Worm (Caenorhabditis elegans) whole organism, late embryonic: ENCODE measurements around the gene ZK616.5.

Source experiments
- C08G9.2 ChIP-seq: sonication (generic microtip); optimal IDR thresholded peaks from 2 replicates; lab custom pipeline; 2016; ENCODE audit warnings: mild to moderate bottlenecking, missing genetic modification characterization, moderate library complexity, missing compliant biosample characterization
- K02D7.2 ChIP-seq: sonication (generic microtip); optimal IDR thresholded peaks from 2 replicates; lab custom pipeline; 2017; ENCODE audit warnings: mild to moderate bottlenecking, missing genetic modification characterization, missing compliant biosample characterization
- K09A11.1 ChIP-seq: sonication (generic microtip); optimal IDR thresholded peaks from 2 replicates; lab custom pipeline; 2017; ENCODE audit warnings: antibody characterized with exemption, mild to moderate bottlenecking, missing genetic modification characterization, missing compliant biosample characterization; ENCODE audit not compliant: insufficient read depth
- Y22D7AL.16 ChIP-seq: sonication (generic microtip); optimal IDR thresholded peaks from 2 replicates; lab custom pipeline; 2016; ENCODE audit warnings: missing genetic modification characterization, missing compliant biosample characterization
- ama-1 ChIP-seq: fragments of 150-350 bp; optimal IDR thresholded peaks from 2 replicates; lab custom pipeline; 2014
- ceh-14 ChIP-seq: sonication (generic microtip); optimal IDR thresholded peaks from 2 replicates; lab custom pipeline; 2016; ENCODE audit warnings: missing genotype, missing genetic modification characterization, missing compliant biosample characterization
- ceh-18 ChIP-seq: sonication (generic microtip); optimal IDR thresholded peaks from 2 replicates; lab custom pipeline; 2016; ENCODE audit warnings: missing genetic modification characterization, missing compliant biosample characterization
- ceh-19 ChIP-seq: fragments of 200-800 bp; sonication (Bioruptor generic); optimal IDR thresholded peaks from 2 replicates; lab custom pipeline; 2018; ENCODE audit warnings: mild to moderate bottlenecking, missing genetic modification characterization, missing compliant biosample characterization
- ceh-2 ChIP-seq: sonication (generic microtip); optimal IDR thresholded peaks from 2 replicates; lab custom pipeline; 2016; ENCODE audit warnings: missing genotype, missing genetic modification characterization, missing compliant biosample characterization
- ceh-22 ChIP-seq: sonication (generic microtip); optimal IDR thresholded peaks from 2 replicates; lab custom pipeline; 2017; ENCODE audit warnings: missing biosample characterization, missing genetic modification characterization
- ceh-24 ChIP-seq: sonication (generic microtip); optimal IDR thresholded peaks from 2 replicates; lab custom pipeline; 2016; ENCODE audit warnings: mild to moderate bottlenecking, missing genetic modification characterization, missing compliant biosample characterization
- ceh-30 ChIP-seq: fragments of 150-350 bp; optimal IDR thresholded peaks from 2 replicates; lab custom pipeline; 2014; ENCODE audit warnings: missing biosample characterization, missing genetic modification characterization
- ceh-31 ChIP-seq: sonication (generic microtip); optimal IDR thresholded peaks from 2 replicates; lab custom pipeline; 2016; ENCODE audit warnings: missing genetic modification characterization, missing compliant biosample characterization
- ceh-34 ChIP-seq: sonication (generic microtip); optimal IDR thresholded peaks from 2 replicates; lab custom pipeline; 2016; ENCODE audit warnings: mild to moderate bottlenecking, missing genetic modification characterization, missing compliant biosample characterization
- ceh-45 ChIP-seq: fragments of 200-800 bp; sonication (Bioruptor generic); IDR thresholded peaks from 2 replicates; pipeline ENCODE4 v1.3.6; 2022; ENCODE audit warnings: missing genetic modification reagents, missing genetic modification characterization, missing compliant biosample characterization
- ceh-48 ChIP-seq: sonication (generic microtip); optimal IDR thresholded peaks from 2 replicates; lab custom pipeline; 2016; ENCODE audit warnings: missing genetic modification characterization, inconsistent platforms, missing compliant biosample characterization
- dve-1 ChIP-seq: sonication (generic microtip); optimal IDR thresholded peaks from 2 replicates; lab custom pipeline; 2017; ENCODE audit warnings: antibody characterized with exemption, mild to moderate bottlenecking, missing genetic modification characterization, missing compliant biosample characterization
- elt-2 ChIP-seq: sonication (generic microtip); optimal IDR thresholded peaks from 2 replicates; lab custom pipeline; 2016; ENCODE audit warnings: missing genetic modification reagents, missing genetic modification characterization, missing compliant biosample characterization
- fkh-6 ChIP-seq: sonication (generic microtip); optimal IDR thresholded peaks from 2 replicates; lab custom pipeline; 2016; ENCODE audit warnings: missing genetic modification characterization, missing compliant biosample characterization
- gmeb-2 ChIP-seq: sonication (generic microtip); optimal IDR thresholded peaks from 2 replicates; lab custom pipeline; 2016; ENCODE audit warnings: missing genetic modification characterization, inconsistent platforms, missing compliant biosample characterization
- hlh-13 ChIP-seq: fragments of 200-800 bp; sonication (Bioruptor generic); optimal IDR thresholded peaks from 2 replicates; lab custom pipeline; 2018; ENCODE audit warnings: mild to moderate bottlenecking, missing genetic modification characterization, missing compliant biosample characterization
- lim-6 ChIP-seq: sonication (generic microtip); optimal IDR thresholded peaks from 2 replicates; lab custom pipeline; 2016; ENCODE audit warnings: missing genetic modification characterization, missing compliant biosample characterization
- madf-2 ChIP-seq: sonication (generic microtip); optimal IDR thresholded peaks from 2 replicates; lab custom pipeline; 2017; ENCODE audit warnings: missing genetic modification characterization, missing compliant biosample characterization
- mec-3 ChIP-seq: sonication (generic microtip); optimal IDR thresholded peaks from 2 replicates; lab custom pipeline; 2016; ENCODE audit warnings: borderline replicate concordance, missing genetic modification characterization, missing compliant biosample characterization
- nfya-1 ChIP-seq: sonication (generic microtip); optimal IDR thresholded peaks from 2 replicates; lab custom pipeline; 2017; ENCODE audit warnings: missing genetic modification characterization, mild to moderate bottlenecking, missing compliant biosample characterization, antibody characterized with exemption, moderate library complexity
- nhr-232 ChIP-seq: sonication (generic microtip); optimal IDR thresholded peaks from 2 replicates; lab custom pipeline; 2016; ENCODE audit warnings: missing genetic modification characterization, missing compliant biosample characterization
- pag-3 ChIP-seq: sonication (generic microtip); optimal IDR thresholded peaks from 2 replicates; lab custom pipeline; 2016; ENCODE audit warnings: missing compliant biosample characterization, missing genetic modification characterization, borderline replicate concordance
- pax-1 ChIP-seq: fragments of 150-350 bp; optimal IDR thresholded peaks from 2 replicates; lab custom pipeline; 2014; ENCODE audit warnings: missing biosample characterization, missing genetic modification characterization
- pha-4 ChIP-seq: fragments of 150-350 bp; optimal IDR thresholded peaks from 2 replicates; lab custom pipeline; 2018; ENCODE audit warnings: missing biosample characterization, missing genetic modification reagents, missing genetic modification characterization
- pqm-1 ChIP-seq: sonication (generic microtip); optimal IDR thresholded peaks from 2 replicates; lab custom pipeline; 2016; ENCODE audit warnings: missing genetic modification characterization, missing compliant biosample characterization
- pros-1 ChIP-seq: fragments of 150-350 bp; optimal IDR thresholded peaks from 2 replicates; lab custom pipeline; 2014; ENCODE audit warnings: missing biosample characterization, missing genetic modification reagents, missing genetic modification characterization
- ref-2 ChIP-seq: sonication (generic microtip); optimal IDR thresholded peaks from 2 replicates; lab custom pipeline; 2016; ENCODE audit warnings: missing genetic modification characterization, missing compliant biosample characterization
- sdc-2 ChIP-seq: sonication (generic microtip); optimal IDR thresholded peaks from 2 replicates; lab custom pipeline; 2016; ENCODE audit warnings: missing genotype, missing genetic modification characterization, missing compliant biosample characterization
- syd-9 ChIP-seq: sonication (generic microtip); optimal IDR thresholded peaks from 2 replicates; lab custom pipeline; 2016; ENCODE audit warnings: mild to moderate bottlenecking, missing genetic modification characterization, moderate library complexity, missing compliant biosample characterization
- tbx-2 ChIP-seq: sonication (generic microtip); optimal IDR thresholded peaks from 2 replicates; lab custom pipeline; 2016; ENCODE audit warnings: missing genetic modification characterization, missing compliant biosample characterization
- tbx-7 ChIP-seq: sonication (generic microtip); optimal IDR thresholded peaks from 2 replicates; lab custom pipeline; 2016; ENCODE audit warnings: missing genotype, missing genetic modification characterization, missing compliant biosample characterization
- unc-3 ChIP-seq, 2 experiments: fragments of 200-800 bp in 1 of 2; sonication (Bioruptor generic) in 1 of 2; sonication (generic microtip) in 1 of 2; conservative IDR thresholded peaks in 1 of 2; optimal IDR thresholded peaks in 1 of 2; 2 replicates each; pipeline versions ENCODE4 v1.3.6 to Lab custom; 2016 to 2022; ENCODE audit warnings: missing compliant biosample characterization in 2 of 2, missing genetic modification characterization in 2 of 2, missing genetic modification reagents in 1 of 2
- unc-42 ChIP-seq: sonication (generic microtip); optimal IDR thresholded peaks from 2 replicates; lab custom pipeline; 2016; ENCODE audit warnings: missing genotype, missing genetic modification characterization, missing compliant biosample characterization
- unc-55 ChIP-seq: sonication (generic microtip); optimal IDR thresholded peaks from 2 replicates; lab custom pipeline; 2017; ENCODE audit warnings: missing biosample characterization, missing genetic modification reagents, missing genetic modification characterization
- unc-86 ChIP-seq: sonication (generic microtip); optimal IDR thresholded peaks from 2 replicates; lab custom pipeline; 2016; ENCODE audit warnings: missing genetic modification characterization, missing compliant biosample characterization

The ZK616.5 gene

DNA sequence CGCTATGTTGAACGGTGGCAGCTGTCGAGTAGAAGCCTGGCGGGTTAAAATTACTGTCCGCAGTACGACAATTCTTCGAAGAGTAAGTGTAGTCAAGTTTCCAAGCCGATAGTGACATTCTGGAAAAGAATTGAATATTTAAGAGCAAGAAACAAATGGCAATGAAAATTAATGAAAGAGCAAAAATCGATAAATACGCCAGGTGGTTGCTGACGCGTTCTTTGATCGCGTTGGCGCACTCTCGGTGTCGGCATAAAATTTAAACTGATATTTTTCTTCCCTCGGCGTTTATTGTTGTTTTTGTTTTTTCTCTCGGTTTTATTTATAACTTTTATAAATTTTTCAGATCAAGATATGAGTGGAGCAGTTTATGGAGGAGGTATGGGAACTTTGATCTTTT lies 3.0 kb downstream of the ZK616.5 start, which contains the start of the genes perm-3 and swsn-6:
Gene perm-3, minus strand, starts transcription at position 118 of the 400 bp plus-strand sequence.
Gene swsn-6, plus strand, starts transcription at position 347 of the 400 bp plus-strand sequence.
- TF ChIP-seq unc-42 (tag; lab: Kevin White, UChicago) (peak; percentile 46), elt-2 (peak; percentile 41), syd-9 (no peak), ref-2 (tag; lab: Kevin White, UChicago) (no peak), unc-3 (GFP tag; conservative IDR thresholded peaks at IDR 0.05; lab: Robert Waterston, UW) (no peak), unc-3 (tag; optimal IDR thresholded peaks at IDR 0.05; lab: Kevin White, UChicago) (no peak), tbx-2 (tag; lab: Kevin White, UChicago) (peak; percentile 30), K02D7.2 (tag; lab: Kevin White, UChicago) (no peak), nfya-1 (tag; lab: Kevin White, UChicago) (peak; percentile 35), ceh-48 (tag; lab: Kevin White, UChicago) (peak; percentile 91), pros-1 (no peak), unc-55 (GFP tag; lab: Kevin White, UChicago) (no peak), pax-1 (tag; lab: Kevin White, UChicago) (no peak), ceh-14 (tag; lab: Kevin White, UChicago) (peak; percentile 19), ceh-31 (tag; lab: Kevin White, UChicago) (peak; percentile 30), lim-6 (tag; lab: Kevin White, UChicago) (no peak), unc-86 (peak; percentile 9), dve-1 (no peak), ama-1 (lab: Kevin White, UChicago) (no peak), tbx-7 (tag; lab: Kevin White, UChicago) (no peak), ceh-30 (tag; lab: Kevin White, UChicago) (peak; percentile 22), C08G9.2 (tag; lab: Kevin White, UChicago) (no peak), K09A11.1 (tag; lab: Kevin White, UChicago) (peak; percentile 41), sdc-2 (no peak), gmeb-2 (tag; lab: Kevin White, UChicago) (no peak), ceh-24 (no peak), pqm-1 (tag; lab: Kevin White, UChicago) (no peak), Y22D7AL.16 (tag; lab: Kevin White, UChicago) (no peak), nhr-232 (tag; lab: Kevin White, UChicago) (no peak), ceh-18 (tag; lab: Kevin White, UChicago) (peak; percentile 19), ceh-34 (tag; lab: Kevin White, UChicago) (peak; percentile 41)
- TF ChIP-seq, all 69 proteins: peak for 12

DNA sequence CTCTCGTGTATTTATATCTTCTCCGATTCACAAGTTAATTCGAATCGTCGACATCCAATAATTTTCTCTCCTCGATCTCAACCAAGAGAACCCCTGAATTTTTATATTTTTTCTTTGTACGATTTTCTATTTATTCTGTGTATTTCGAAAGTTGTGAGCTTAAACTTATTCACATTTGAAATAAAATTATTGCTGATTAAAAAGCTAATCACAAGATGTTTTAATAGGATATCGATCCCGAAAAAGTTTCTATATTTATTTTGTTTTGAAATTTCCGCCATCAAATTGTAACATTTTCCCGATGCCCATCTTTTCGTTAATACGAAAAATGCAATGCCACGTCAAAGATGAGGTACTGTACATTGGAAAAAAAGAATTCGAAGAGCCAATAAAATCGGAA lies 5.0 kb downstream of the ZK616.5 start, which contains the start of gene ZK616.3:
Gene ZK616.3, plus strand, starts transcription at position 301 of the 400 bp plus-strand sequence.
- TF ChIP-seq hlh-13 (GFP tag; lab: Kevin White, UChicago) = no peak
- no peak for TF ChIP-seq ceh-22 (tag; lab: Kevin White, UChicago)
- no peak for TF ChIP-seq lim-6 (tag; lab: Kevin White, UChicago)
- no peak for TF ChIP-seq ceh-24
- TF ChIP-seq pha-4 (tag; lab: Kevin White, UChicago) = no peak
- no peak for TF ChIP-seq unc-3 (GFP tag; conservative IDR thresholded peaks at IDR 0.05; lab: Robert Waterston, UW)
- no peak for TF ChIP-seq unc-3 (tag; optimal IDR thresholded peaks at IDR 0.05; lab: Kevin White, UChicago)
- no peak for TF ChIP-seq C08G9.2 (tag; lab: Kevin White, UChicago)
- no peak for TF ChIP-seq fkh-6 (tag; lab: Kevin White, UChicago)
- TF ChIP-seq dve-1 = no peak
- no peak for TF ChIP-seq ceh-19 (GFP tag; lab: Kevin White, UChicago)
- no peak for TF ChIP-seq nhr-232 (tag; lab: Kevin White, UChicago)
- no peak for TF ChIP-seq ceh-2
- TF ChIP-seq ceh-45 (GFP tag; lab: Robert Waterston, UW) = no peak
- TF ChIP-seq pag-3 (tag; lab: Kevin White, UChicago) = no peak
- no peak for TF ChIP-seq mec-3
- no peak for TF ChIP-seq unc-42 (tag; lab: Kevin White, UChicago)
- no peak for TF ChIP-seq madf-2 (tag; lab: Kevin White, UChicago)
